Fruit fly (Drosophila melanogaster) Kc167 (cell line): ENCODE data around the gene trv.

Experiments
- Myc ChIP-seq: fragments of >200 bp; optimal IDR thresholded peaks from 2 replicates; lab custom pipeline; 2017; ENCODE audit warnings: missing external identifiers
- Sin3A ChIP-seq: fragments of >200 bp; optimal IDR thresholded peaks from 2 replicates; lab custom pipeline; 2018; ENCODE audit warnings: missing external identifiers
- h ChIP-seq: fragments of >200 bp; optimal IDR thresholded peaks from 3 replicates; lab custom pipeline; 2018; ENCODE audit warnings: missing external identifiers
- insv ChIP-seq: fragments of >200 bp; optimal IDR thresholded peaks from 3 replicates; lab custom pipeline; 2018; ENCODE audit warnings: missing external identifiers
- psq ChIP-seq: fragments of >200 bp; optimal IDR thresholded peaks from 2 replicates; lab custom pipeline; 2017; ENCODE audit warnings: missing external identifiers
- ttk ChIP-seq: sonication (Bioruptor generic); optimal IDR thresholded peaks from 2 replicates; lab custom pipeline; 2017; ENCODE audit warnings: missing external identifiers

trv gene

DNA sequence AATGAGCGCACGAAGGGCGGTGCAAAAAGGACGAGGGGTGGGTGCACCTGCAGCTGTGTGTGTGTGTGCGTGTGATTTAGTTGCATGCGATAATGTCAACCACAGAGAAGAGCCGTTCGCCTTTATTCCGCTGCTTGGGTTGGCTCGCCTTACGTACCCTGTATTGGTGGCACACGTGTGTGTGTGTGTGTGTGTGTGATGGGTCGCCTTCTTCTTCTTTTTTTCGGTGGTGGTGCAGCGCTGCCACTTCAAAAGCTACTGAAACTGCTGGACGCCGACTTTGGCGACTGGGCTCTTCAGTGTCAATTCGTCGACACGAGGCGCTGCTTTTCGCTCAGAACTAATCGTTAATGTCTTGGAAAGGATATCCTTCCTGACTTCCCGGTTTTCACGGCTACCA, at the start of gene trv:
trv (plus strand) TSS at position 301 of the 400 bp plus-strand sequence.
- TF ChIP-seq ttk (lab: Kevin White, UChicago) (no peak), psq (lab: Kevin White, UChicago) (no peak), h (no peak)

DNA sequence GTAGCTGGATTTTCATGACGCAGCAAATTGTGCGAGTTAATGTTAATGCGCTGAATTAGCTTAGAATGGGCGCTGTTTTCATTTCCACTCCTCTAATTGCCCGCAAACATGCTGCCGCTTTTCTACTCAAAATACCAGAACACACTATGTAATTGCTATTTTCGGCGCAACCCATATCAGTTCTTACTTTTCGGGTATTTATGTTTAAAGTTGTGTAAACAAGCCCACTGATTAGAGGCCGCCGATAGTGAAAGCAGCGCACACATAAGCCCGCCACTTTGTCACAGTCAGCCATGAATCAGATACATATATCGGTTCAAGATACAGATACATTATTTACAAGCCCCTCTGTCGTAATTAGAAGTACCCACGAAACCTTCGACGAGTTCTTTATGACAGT, 39.6 kb upstream of the trv start:
- TF ChIP-seq Sin3A (no peak), ttk (lab: Kevin White, UChicago) (no peak), psq (lab: Kevin White, UChicago) (no peak), insv (lab: Kevin White, UChicago) (no peak), Myc (lab: Kevin White, UChicago) (no peak), h (no peak)

- TF ChIP-seq insv (lab: Kevin White, UChicago), result no peak
- TF ChIP-seq Sin3A, result no peak
- no peak for TF ChIP-seq psq (lab: Kevin White, UChicago)
- no peak for TF ChIP-seq ttk (lab: Kevin White, UChicago)
- TF ChIP-seq h, result no peak
- no peak for TF ChIP-seq Myc (lab: Kevin White, UChicago)
Observed at dm6 chr3R:27987329-27987728, 39.1 kb upstream of the trv start.

DNA sequence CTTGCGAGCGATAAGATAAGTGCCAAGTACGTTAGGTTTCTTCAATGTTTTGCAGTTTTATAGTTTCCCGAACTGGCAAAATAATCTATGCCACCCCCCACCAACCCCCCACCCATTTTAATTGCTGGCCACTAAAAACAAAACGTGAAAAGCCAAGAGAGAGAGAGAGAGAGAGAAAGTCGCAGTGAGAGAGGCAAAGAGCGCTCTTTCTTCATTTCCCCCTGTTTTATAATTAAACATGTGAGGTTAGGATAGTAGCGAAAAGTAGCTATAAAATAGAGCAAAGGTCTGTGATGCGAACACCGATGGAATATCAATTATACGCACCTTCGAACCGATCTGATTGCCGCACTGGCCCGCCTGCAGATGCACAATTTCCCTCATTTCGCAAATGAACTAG, 38.6 kb upstream of the trv start:
- TF ChIP-seq h (no peak), psq (lab: Kevin White, UChicago) (no peak), Sin3A (no peak), ttk (lab: Kevin White, UChicago) (no peak), insv (lab: Kevin White, UChicago) (no peak), Myc (lab: Kevin White, UChicago) (no peak)

DNA sequence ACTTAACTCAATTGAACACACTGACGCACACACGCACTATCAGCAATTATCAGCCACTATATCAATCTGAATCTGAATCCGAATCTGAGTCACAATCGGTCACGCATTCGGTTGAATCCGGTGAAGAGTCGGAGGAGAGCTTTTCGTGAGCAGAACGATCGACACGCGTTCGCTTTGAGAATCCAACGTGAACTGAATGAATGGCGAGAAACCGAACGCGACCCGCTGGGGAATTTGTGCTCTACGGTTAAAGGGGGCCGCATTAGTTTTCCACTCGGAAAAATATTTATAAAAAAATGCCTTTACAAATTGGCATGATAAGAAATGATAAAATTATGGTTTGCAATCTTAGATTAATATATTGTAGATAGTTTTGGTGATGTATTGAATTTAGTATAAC, 38.2 kb upstream of the trv start, which contains the start of gene betaTub97EF:
betaTub97EF (minus strand) TSS at position 196 of the 400 bp plus-strand sequence.
- TF ChIP-seq Myc (lab: Kevin White, UChicago), result no peak
- TF ChIP-seq h, result no peak
- no peak for TF ChIP-seq insv (lab: Kevin White, UChicago)
- no peak for TF ChIP-seq psq (lab: Kevin White, UChicago)
- no peak for TF ChIP-seq Sin3A
- TF ChIP-seq ttk (lab: Kevin White, UChicago), result no peak

DNA sequence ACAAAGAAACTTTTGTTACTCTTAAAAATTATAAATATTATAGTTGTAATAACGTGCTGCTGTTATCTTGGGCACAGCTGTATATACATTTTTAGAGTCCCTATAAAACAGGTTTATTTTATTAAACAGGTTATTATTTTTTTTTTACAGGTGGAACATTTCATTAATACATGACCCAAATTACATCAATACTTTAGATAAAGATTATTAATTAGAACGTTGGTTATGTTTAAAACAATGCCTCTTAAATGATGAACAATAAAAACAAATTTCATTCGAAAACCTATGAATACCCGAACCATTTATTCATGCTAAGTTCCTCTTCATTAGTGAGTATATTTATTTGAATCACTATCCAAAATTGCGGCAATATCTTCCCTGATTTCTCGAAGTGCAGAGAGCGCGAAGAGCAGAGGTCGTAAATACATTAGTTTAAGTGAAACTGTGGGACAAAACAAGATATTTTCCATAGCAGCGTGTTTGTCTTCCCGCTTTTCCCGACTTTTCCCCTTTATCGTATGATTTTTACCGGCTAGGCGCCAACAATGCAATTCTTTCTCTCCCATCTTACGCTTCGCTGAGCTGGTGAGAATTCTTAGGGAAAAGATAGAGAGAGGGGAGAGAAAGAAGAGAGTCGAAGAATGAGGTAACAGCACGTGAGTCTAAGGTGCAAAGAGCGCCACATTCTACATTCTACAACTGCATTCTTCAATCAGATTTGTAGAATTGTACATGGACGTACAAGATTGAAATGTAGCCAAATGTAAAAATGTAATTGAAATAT, 37.6 kb upstream of the trv start:
- no peak for TF ChIP-seq insv (lab: Kevin White, UChicago)
- no peak for TF ChIP-seq Sin3A
- no peak for TF ChIP-seq h
- TF ChIP-seq Myc (lab: Kevin White, UChicago), result no peak
- TF ChIP-seq ttk (lab: Kevin White, UChicago), result no peak
- no peak for TF ChIP-seq psq (lab: Kevin White, UChicago)

DNA sequence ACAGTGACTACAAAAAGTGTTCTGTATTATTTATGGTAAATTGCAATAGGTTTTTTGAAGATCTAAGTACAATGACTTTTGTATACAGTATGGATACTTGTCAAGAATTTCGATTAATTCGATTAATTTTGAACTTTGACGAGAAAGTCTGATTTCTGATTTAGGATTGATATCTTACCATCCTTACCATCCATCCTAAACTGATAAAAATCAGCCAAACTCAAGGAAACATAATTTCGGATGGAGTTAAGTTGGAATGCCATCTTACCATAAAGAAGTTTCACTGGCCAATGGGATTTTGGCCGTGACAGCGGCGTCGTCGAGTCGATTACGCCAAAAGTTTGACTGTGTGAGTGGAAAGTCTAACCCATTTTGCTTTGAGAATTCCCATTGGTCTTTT, 35.8 kb upstream of the trv start, which contains the start of gene CG4815:
CG4815 (minus strand) TSS at position 101 of the 400 bp plus-strand sequence.
- TF ChIP-seq psq (lab: Kevin White, UChicago) (no peak), Sin3A (no peak), insv (lab: Kevin White, UChicago) (no peak), Myc (lab: Kevin White, UChicago) (no peak), ttk (lab: Kevin White, UChicago) (no peak), h (no peak)

DNA sequence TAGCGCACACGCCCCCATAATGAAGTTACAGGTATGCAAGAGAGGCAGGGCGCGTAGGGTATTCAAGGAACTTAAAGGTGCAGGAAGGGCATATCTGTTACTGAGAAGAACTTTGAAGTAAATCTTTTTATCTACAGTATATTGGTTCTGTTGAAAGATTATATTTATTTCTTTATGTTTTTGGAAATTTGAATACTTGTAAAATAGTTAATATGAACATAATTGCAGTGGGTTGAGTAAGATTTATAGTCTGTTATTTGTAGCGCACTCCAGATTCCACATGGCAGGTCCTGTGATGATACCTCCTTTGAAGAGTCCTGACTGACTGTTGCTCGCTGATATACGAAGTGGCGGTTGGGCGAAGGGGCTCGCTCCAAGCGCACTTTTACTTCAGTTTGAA, 22.4 kb upstream of the trv start:
- no peak for TF ChIP-seq h

- TF ChIP-seq ttk (lab: Kevin White, UChicago), result no peak
- TF ChIP-seq Myc (lab: Kevin White, UChicago), result no peak
- TF ChIP-seq h, result no peak
- TF ChIP-seq psq (lab: Kevin White, UChicago), result no peak
- no peak for TF ChIP-seq Sin3A
- TF ChIP-seq insv (lab: Kevin White, UChicago), result no peak
Observed at dm6 chr3R:28015028-28015427, 11.4 kb upstream of the trv start.

DNA sequence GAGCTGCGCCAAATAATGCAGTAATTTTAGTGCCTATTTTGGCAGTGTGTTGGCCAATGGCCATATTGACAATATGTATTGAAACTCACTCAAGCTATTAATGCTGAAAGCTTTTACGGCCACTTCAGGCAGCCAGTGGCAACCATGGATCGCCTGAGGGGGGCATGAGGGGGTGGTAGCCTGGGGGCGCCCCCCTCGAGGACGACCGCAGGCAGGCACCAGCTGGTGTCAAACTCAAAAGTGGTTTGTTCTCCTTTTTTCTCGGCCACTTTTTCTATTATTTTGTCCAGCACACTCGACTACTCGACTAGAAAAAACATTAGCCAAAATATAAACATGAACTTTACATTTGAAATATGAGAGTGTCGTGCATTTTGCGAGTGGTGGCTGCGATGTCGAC, 6.6 kb upstream of the trv start:
- TF ChIP-seq psq (lab: Kevin White, UChicago), result no peak
- TF ChIP-seq insv (lab: Kevin White, UChicago), result no peak
- no peak for TF ChIP-seq h
- no peak for TF ChIP-seq Myc (lab: Kevin White, UChicago)
- no peak for TF ChIP-seq Sin3A
- TF ChIP-seq ttk (lab: Kevin White, UChicago), result no peak

DNA sequence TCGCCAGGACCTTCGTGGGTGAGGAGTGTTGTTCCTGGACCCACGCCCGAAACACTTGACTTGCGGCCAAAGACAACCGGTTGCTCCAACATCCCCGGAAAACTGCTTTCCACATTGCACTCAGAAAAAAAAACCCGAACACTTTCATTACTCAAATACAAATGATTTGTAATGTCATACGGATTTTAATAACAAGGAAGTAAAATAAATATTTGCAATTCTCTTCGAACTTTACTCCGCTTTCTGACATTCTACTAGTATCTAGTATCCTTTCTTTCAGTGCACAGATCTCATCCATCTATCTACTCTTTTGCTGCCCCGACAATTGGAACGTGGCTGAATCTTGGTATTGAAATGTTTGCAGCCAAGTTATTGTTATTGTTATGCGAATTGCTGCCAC, 5.8 kb upstream of the trv start:
- TF ChIP-seq h (no peak), Sin3A (no peak), psq (lab: Kevin White, UChicago) (no peak), Myc (lab: Kevin White, UChicago) (no peak), insv (lab: Kevin White, UChicago) (no peak), ttk (lab: Kevin White, UChicago) (no peak)

- TF ChIP-seq psq (lab: Kevin White, UChicago) (no peak), Sin3A (no peak), Myc (lab: Kevin White, UChicago) (no peak)
Observed at dm6 chr3R:28025239-28025900, 1.0 kb upstream of the trv start.
